Worm (Caenorhabditis elegans) whole organism, L4 larva: ENCODE data around the gene B0546.4.
A peak's percentile ranks its signal among the peaks of the same experiment; 100 is the strongest.

ENCODE experiments used
- D1046.2 ChIP-seq: fragments of 200-800 bp; sonication (Bioruptor generic); IDR thresholded peaks from 2 replicates; pipeline ENCODE4 v1.3.6; 2022; ENCODE audit warnings: missing genetic modification characterization, missing compliant biosample characterization
- F37D6.2 ChIP-seq: sonication (generic microtip); optimal IDR thresholded peaks from 2 replicates; lab custom pipeline; 2016; ENCODE audit warnings: mild to moderate bottlenecking, missing genetic modification characterization, missing compliant biosample characterization
- F49E8.2 ChIP-seq: sonication (generic microtip); optimal IDR thresholded peaks from 2 replicates; lab custom pipeline; 2016; ENCODE audit warnings: missing compliant biosample characterization, mild to moderate bottlenecking, missing genetic modification characterization, borderline replicate concordance
- R02D3.7 ChIP-seq: fragments of 150-350 bp; sonication (generic microtip); optimal IDR thresholded peaks from 3 replicates; lab custom pipeline; 2014; ENCODE audit warnings: missing biosample characterization, missing genetic modification characterization
- Y105C5A.15 ChIP-seq: fragments of 200-800 bp; sonication (Bioruptor generic); IDR thresholded peaks from 2 replicates; pipeline ENCODE4 v1.3.6; 2022; ENCODE audit warnings: missing genetic modification characterization, missing compliant biosample characterization
- Y5F2A.4 ChIP-seq: fragments of 200-800 bp; sonication (Bioruptor generic); optimal IDR thresholded peaks from 2 replicates; lab custom pipeline; 2018; ENCODE audit warnings: mild to moderate bottlenecking, missing genetic modification characterization, missing compliant biosample characterization
- Y75B8A.6 ChIP-seq: fragments of 200-800 bp; sonication (Bioruptor generic); IDR thresholded peaks from 2 replicates; pipeline ENCODE4 v1.3.6; 2022; ENCODE audit warnings: missing genetic modification reagents, missing genetic modification characterization, missing compliant biosample characterization
- ZK337.2 ChIP-seq: fragments of 200-800 bp; sonication (Bioruptor generic); IDR thresholded peaks from 2 replicates; pipeline ENCODE4 v1.3.6; 2022; ENCODE audit warnings: missing genetic modification reagents, missing genetic modification characterization, missing compliant biosample characterization
- ZK546.5 ChIP-seq, 2 experiments: sonication (generic microtip); optimal IDR thresholded peaks; 2 replicates each; lab custom pipeline; 2017; ENCODE audit warnings: missing biosample characterization in 2 of 2, missing genetic modification characterization in 2 of 2
- attf-4 ChIP-seq: sonication (generic microtip); optimal IDR thresholded peaks from 3 replicates; lab custom pipeline; 2017; ENCODE audit warnings: missing biosample characterization, missing genetic modification characterization
- ceh-20 ChIP-seq: fragments of 200-800 bp; sonication (Bioruptor generic); IDR thresholded peaks from 2 replicates; pipeline ENCODE4 v1.3.6; 2022; ENCODE audit warnings: missing genetic modification reagents, missing genetic modification characterization, missing compliant biosample characterization
- ceh-32 ChIP-seq: sonication (generic microtip); optimal IDR thresholded peaks from 2 replicates; lab custom pipeline; 2016; ENCODE audit warnings: mild to moderate bottlenecking, missing genetic modification characterization, missing compliant biosample characterization; ENCODE audit not compliant: poor library complexity
- ceh-62 ChIP-seq: sonication (generic microtip); optimal IDR thresholded peaks from 2 replicates; lab custom pipeline; 2017; ENCODE audit warnings: missing biosample characterization, missing genetic modification characterization
- ceh-82 ChIP-seq: sonication (generic microtip); optimal IDR thresholded peaks from 2 replicates; lab custom pipeline; 2017; ENCODE audit warnings: missing biosample characterization, missing genetic modification characterization
- daf-12 ChIP-seq: fragments of 150-350 bp; optimal IDR thresholded peaks from 2 replicates; lab custom pipeline; 2014; ENCODE audit warnings: missing biosample characterization, missing genetic modification reagents, missing genetic modification characterization
- daf-19 ChIP-seq: fragments of 200-800 bp; sonication (Bioruptor generic); conservative IDR thresholded peaks from 2 replicates; pipeline ENCODE4 v1.3.6; 2022; ENCODE audit warnings: missing genetic modification characterization, missing compliant biosample characterization
- daf-8 ChIP-seq: fragments of 200-800 bp; sonication (Bioruptor generic); IDR thresholded peaks from 2 replicates; pipeline ENCODE4 v1.3.6; 2022; ENCODE audit warnings: missing genetic modification characterization, missing compliant biosample characterization
- dmd-8 ChIP-seq: fragments of 200-800 bp; sonication (Bioruptor generic); IDR thresholded peaks from 2 replicates; pipeline ENCODE4 v1.3.6; 2022; ENCODE audit warnings: missing genetic modification characterization, missing compliant biosample characterization
- dve-1 ChIP-seq: sonication (generic microtip); optimal IDR thresholded peaks from 2 replicates; lab custom pipeline; 2017; ENCODE audit warnings: antibody characterized with exemption, mild to moderate bottlenecking, missing genetic modification characterization, missing compliant biosample characterization; ENCODE audit not compliant: insufficient read depth
- egl-27 ChIP-seq: sonication (generic microtip); optimal IDR thresholded peaks from 3 replicates; lab custom pipeline; 2017; ENCODE audit warnings: missing biosample characterization, missing genetic modification reagents, missing genetic modification characterization
- gei-8 ChIP-seq: fragments of 200-800 bp; sonication (Bioruptor generic); optimal IDR thresholded peaks from 2 replicates; lab custom pipeline; 2018; ENCODE audit warnings: mild to moderate bottlenecking, missing genetic modification characterization, missing compliant biosample characterization
- hlh-11 ChIP-seq: fragments of 200-800 bp; sonication (Bioruptor generic); optimal IDR thresholded peaks from 2 replicates; lab custom pipeline; 2018; ENCODE audit warnings: mild to moderate bottlenecking, missing genetic modification characterization, missing compliant biosample characterization
- hlh-30 ChIP-seq: sonication (generic microtip); optimal IDR thresholded peaks from 2 replicates; lab custom pipeline; 2017; ENCODE audit warnings: antibody characterized with exemption, mild to moderate bottlenecking, missing genetic modification characterization, missing compliant biosample characterization; ENCODE audit not compliant: insufficient read depth
- hmg-1.1 ChIP-seq: fragments of 200-800 bp; sonication (Bioruptor generic); IDR thresholded peaks from 2 replicates; pipeline ENCODE4 v1.3.6; 2022; ENCODE audit warnings: missing genetic modification reagents, missing genetic modification characterization, missing compliant biosample characterization
- lin-1 ChIP-seq: fragments of 200-800 bp; sonication (Bioruptor generic); IDR thresholded peaks from 2 replicates; pipeline ENCODE4 v1.3.6; 2022; ENCODE audit warnings: missing genetic modification reagents, missing genetic modification characterization, missing compliant biosample characterization
- lin-29 ChIP-seq: fragments of 200-800 bp; sonication (Bioruptor generic); IDR thresholded peaks from 2 replicates; pipeline ENCODE4 v1.3.6; 2022; ENCODE audit warnings: missing genetic modification reagents, missing genetic modification characterization, missing compliant biosample characterization
- lin-39 ChIP-seq: fragments of 150-350 bp; optimal IDR thresholded peaks from 2 replicates; lab custom pipeline; 2014; ENCODE audit warnings: missing biosample characterization, missing genetic modification reagents, missing genetic modification characterization
- lir-3 ChIP-seq: sonication (generic microtip); optimal IDR thresholded peaks from 2 replicates; lab custom pipeline; 2016; ENCODE audit warnings: mild to moderate bottlenecking, missing genetic modification characterization, missing compliant biosample characterization
- madf-5 ChIP-seq, 2 experiments: fragments of 200-800 bp; sonication (Bioruptor generic); IDR thresholded peaks; 2 replicates each; pipeline ENCODE4 v1.3.6; 2022; ENCODE audit warnings: missing compliant biosample characterization in 2 of 2, missing genetic modification characterization in 2 of 2
- mdl-1 ChIP-seq, 2 experiments: fragments of 150-350 bp in 1 of 2; sonication (generic microtip) in 1 of 2; optimal IDR thresholded peaks; 2 replicates each; lab custom pipeline; 2014 to 2017; ENCODE audit warnings: missing biosample characterization in 2 of 2, missing genetic modification characterization in 2 of 2
- mdt-29 ChIP-seq: fragments of 200-800 bp; sonication (Bioruptor generic); IDR thresholded peaks from 2 replicates; pipeline ENCODE4 v1.3.6; 2022; ENCODE audit warnings: missing genetic modification reagents, missing genetic modification characterization, missing compliant biosample characterization
- mep-1 ChIP-seq: fragments of 150-350 bp; sonication (generic microtip); optimal IDR thresholded peaks from 3 replicates; lab custom pipeline; 2014; ENCODE audit warnings: missing biosample characterization, missing genetic modification characterization
- mes-2 ChIP-seq: sonication (generic microtip); optimal IDR thresholded peaks from 2 replicates; lab custom pipeline; 2016; ENCODE audit warnings: missing genotype, mild to moderate bottlenecking, missing genetic modification characterization, missing compliant biosample characterization; ENCODE audit not compliant: poor library complexity, severe bottlenecking
- nhr-10 ChIP-seq: fragments of 150-350 bp; optimal IDR thresholded peaks from 2 replicates; lab custom pipeline; 2014; ENCODE audit warnings: missing biosample characterization, missing genetic modification characterization
- nhr-11 ChIP-seq: fragments of 150-350 bp; optimal IDR thresholded peaks from 2 replicates; lab custom pipeline; 2014; ENCODE audit warnings: missing biosample characterization, missing genetic modification characterization
- nhr-111 ChIP-seq: fragments of 200-800 bp; sonication (Bioruptor generic); optimal IDR thresholded peaks from 2 replicates; lab custom pipeline; 2018; ENCODE audit warnings: mild to moderate bottlenecking, missing genetic modification characterization, missing compliant biosample characterization
- nhr-25 ChIP-seq: sonication (generic microtip); optimal IDR thresholded peaks from 2 replicates; lab custom pipeline; 2017; ENCODE audit warnings: missing genetic modification characterization, mild to moderate bottlenecking, missing compliant biosample characterization, antibody characterized with exemption, moderate library complexity, borderline replicate concordance; ENCODE audit not compliant: insufficient read depth
- nhr-28 ChIP-seq: fragments of 150-350 bp; optimal IDR thresholded peaks from 2 replicates; lab custom pipeline; 2014; ENCODE audit warnings: missing biosample characterization, missing genetic modification characterization
- nhr-42 ChIP-seq: fragments of 200-800 bp; sonication (Bioruptor generic); IDR thresholded peaks from 2 replicates; pipeline ENCODE4 v1.3.6; 2022; ENCODE audit warnings: missing genetic modification characterization, missing compliant biosample characterization
- php-3 ChIP-seq: fragments of 200-800 bp; sonication (Bioruptor generic); IDR thresholded peaks from 2 replicates; pipeline ENCODE4 v1.3.6; 2022; ENCODE audit warnings: missing genetic modification reagents, missing genetic modification characterization, missing compliant biosample characterization
- pqm-1 ChIP-seq: sonication (generic microtip); optimal IDR thresholded peaks from 2 replicates; lab custom pipeline; 2017; ENCODE audit warnings: missing biosample characterization, missing genetic modification characterization
- rbr-2 ChIP-seq: sonication (generic microtip); optimal IDR thresholded peaks from 2 replicates; lab custom pipeline; 2016; ENCODE audit warnings: missing genotype, missing genetic modification characterization, missing compliant biosample characterization
- saeg-2 ChIP-seq: fragments of 200-800 bp; sonication (Bioruptor generic); IDR thresholded peaks from 2 replicates; pipeline ENCODE4 v1.3.6; 2022; ENCODE audit warnings: missing genetic modification reagents, missing genetic modification characterization, missing compliant biosample characterization
- sdz-12 ChIP-seq: fragments of 200-800 bp; sonication (Bioruptor generic); optimal IDR thresholded peaks from 2 replicates; lab custom pipeline; 2018; ENCODE audit warnings: mild to moderate bottlenecking, missing genetic modification characterization, missing compliant biosample characterization
- skn-1 ChIP-seq: fragments of 150-350 bp; optimal IDR thresholded peaks from 2 replicates; lab custom pipeline; 2014; ENCODE audit warnings: missing biosample characterization, missing genetic modification characterization
- snpc-1.2 ChIP-seq: fragments of 200-800 bp; sonication (Bioruptor generic); IDR thresholded peaks from 2 replicates; pipeline ENCODE4 v1.3.6; 2022; ENCODE audit warnings: missing genetic modification reagents, missing genetic modification characterization, missing compliant biosample characterization
- unc-130 ChIP-seq: sonication (generic microtip); optimal IDR thresholded peaks from 2 replicates; lab custom pipeline; 2016; ENCODE audit warnings: missing genetic modification reagents, missing genetic modification characterization, missing compliant biosample characterization
- unc-62 ChIP-seq, 3 experiments: fragments of 150-350 bp in 1 of 3; sonication (generic microtip); optimal IDR thresholded peaks in 2 of 3; peaks in 1 of 3; 1 replicate in 1 of 3; 2 replicates in 2 of 3; lab custom pipeline; 2014 to 2017; ENCODE audit warnings: missing biosample characterization in 3 of 3, missing genetic modification characterization in 3 of 3, missing genetic modification reagents in 3 of 3, missing genotype in 1 of 3
- vab-7 ChIP-seq: fragments of 200-800 bp; sonication (Bioruptor generic); IDR thresholded peaks from 2 replicates; pipeline ENCODE4 v1.3.6; 2022; ENCODE audit warnings: missing genetic modification reagents, missing genetic modification characterization, missing compliant biosample characterization

B0546.4 gene

DNA sequence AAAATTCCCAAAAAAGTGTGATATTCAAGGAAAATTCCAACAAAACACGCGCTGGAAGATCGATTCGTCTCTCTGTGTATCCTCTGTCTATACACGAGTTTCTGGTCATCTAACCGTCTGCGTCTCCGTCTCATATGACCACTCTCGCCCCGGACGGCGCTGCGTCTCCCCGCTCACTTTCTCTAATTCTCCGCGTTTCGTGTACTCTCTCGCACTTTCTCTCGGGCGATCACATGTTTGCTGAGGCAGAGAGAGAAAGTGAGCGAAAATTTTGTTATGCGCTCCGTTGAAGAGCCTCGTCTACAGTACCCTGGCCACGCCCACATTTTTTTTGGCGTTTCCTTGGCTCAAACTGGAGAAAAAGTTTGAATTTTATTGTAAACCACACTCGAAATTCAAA, 646 bp upstream of the B0546.4 start (continued):
- peak; percentile 79 for TF ChIP-seq F37D6.2 (tag; lab: Kevin White, UChicago)
- no peak for TF ChIP-seq nhr-10 (tag; lab: Kevin White, UChicago)
- peak; percentile 50; the same call in 1 of the 2 replicates for TF ChIP-seq mdt-29 (GFP tag; lab: Robert Waterston, UW)
- TF ChIP-seq ceh-32 (tag; lab: Kevin White, UChicago) = no peak
- TF ChIP-seq mes-2 (tag; lab: Kevin White, UChicago) = peak; percentile 86
- peak; percentile 91 for TF ChIP-seq rbr-2 (tag; lab: Kevin White, UChicago)
- no peak for TF ChIP-seq F49E8.2 (tag; lab: Kevin White, UChicago)
- TF ChIP-seq Y105C5A.15 = no peak
- peak; percentile 54; the same call in 1 of the 2 replicates for TF ChIP-seq ZK337.2 (GFP tag; lab: Robert Waterston, UW)
- TF ChIP-seq vab-7 (GFP tag; lab: Robert Waterston, UW) = no peak
- TF ChIP-seq nhr-111 (GFP tag; lab: Kevin White, UChicago) = no peak
- no peak for TF ChIP-seq R02D3.7 (tag; lab: Kevin White, UChicago)
- TF ChIP-seq hlh-11 (tag; lab: Kevin White, UChicago) = peak; percentile 99
- peak; percentile 80; the same call in 1 of the 2 replicates for TF ChIP-seq nhr-42
- peak; percentile 8 for TF ChIP-seq skn-1 (tag; lab: Kevin White, UChicago)
- TF ChIP-seq nhr-25 (tag; lab: Kevin White, UChicago) = peak; percentile 37
- no peak for TF ChIP-seq lir-3 (tag; lab: Kevin White, UChicago)
- TF ChIP-seq hmg-1.1 (GFP tag; lab: Robert Waterston, UW) = peak; percentile 95
- no peak for TF ChIP-seq php-3 (GFP tag; lab: Robert Waterston, UW)
- TF ChIP-seq daf-8 (GFP tag; lab: Robert Waterston, UW) = no peak
- no peak for TF ChIP-seq ceh-62 (tag; lab: Kevin White, UChicago)
- no peak for TF ChIP-seq pqm-1 (tag; lab: Kevin White, UChicago)
- TF ChIP-seq Y75B8A.6 (GFP tag; lab: Robert Waterston, UW) = no peak
- no peak for TF ChIP-seq daf-12 (tag; lab: Kevin White, UChicago)
- no peak for TF ChIP-seq dmd-8
- peak; percentile 100 for TF ChIP-seq hlh-30 (tag; lab: Kevin White, UChicago)
- TF ChIP-seq daf-19 (GFP tag; lab: Robert Waterston, UW) = no peak
- TF ChIP-seq D1046.2 = no peak
- no peak for TF ChIP-seq unc-130 (GFP tag; lab: Kevin White, UChicago)
- TF ChIP-seq mep-1 = peak; percentile 91
- no peak for TF ChIP-seq madf-5 (GFP tag; IDR thresholded peaks at IDR 0.05; lab: Robert Waterston, UW)
- peak; percentile 46; the same call in 1 of the 2 replicates for TF ChIP-seq snpc-1.2
- TF ChIP-seq sdz-12 (GFP tag; lab: Kevin White, UChicago) = no peak
- no peak for TF ChIP-seq gei-8 (GFP tag; lab: Kevin White, UChicago)
- peak; percentile 82 to 92 for TF ChIP-seq mdl-1 (tag; optimal IDR thresholded peaks at IDR 0.05; lab: Kevin White, UChicago)
- TF ChIP-seq lin-29 = no peak
- peak; percentile 89 for TF ChIP-seq dve-1
- peak; percentile 91 for TF ChIP-seq ceh-20
- TF ChIP-seq Y5F2A.4 (GFP tag; lab: Kevin White, UChicago) = no peak
- no peak for TF ChIP-seq ZK546.5 (tag; optimal IDR thresholded peaks at IDR 0.05; lab: Kevin White, UChicago)
- peak in 1 of 2 experiments; percentile 91 for TF ChIP-seq unc-62 (GFP tag; optimal IDR thresholded peaks at IDR 0.05 in 1 of 2; lab: Kevin White, UChicago)
- TF ChIP-seq unc-62 (tag; optimal IDR thresholded peaks at IDR 0.05; lab: Kevin White, UChicago) = no peak
- no peak for TF ChIP-seq attf-4 (tag; lab: Kevin White, UChicago)
- TF ChIP-seq lin-1 (GFP tag; lab: Robert Waterston, UW) = peak; percentile 67; the same call in 1 of the 2 replicates
- 0 out of 2 replicates have a peak, but pooled peaks have one; percentile 65 for TF ChIP-seq saeg-2 (GFP tag; lab: Robert Waterston, UW)
- TF ChIP-seq lin-39 = no peak
- TF ChIP-seq nhr-28 = peak; percentile 84
- no peak for TF ChIP-seq ceh-82 (tag; lab: Kevin White, UChicago)
- peak; percentile 91 for TF ChIP-seq nhr-11 (tag; lab: Kevin White, UChicago)
- no peak for TF ChIP-seq egl-27 (tag; lab: Kevin White, UChicago)
